Worm (Caenorhabditis elegans): Measurements from ENCODE around the gene Y71H2AM.12.

DNA sequence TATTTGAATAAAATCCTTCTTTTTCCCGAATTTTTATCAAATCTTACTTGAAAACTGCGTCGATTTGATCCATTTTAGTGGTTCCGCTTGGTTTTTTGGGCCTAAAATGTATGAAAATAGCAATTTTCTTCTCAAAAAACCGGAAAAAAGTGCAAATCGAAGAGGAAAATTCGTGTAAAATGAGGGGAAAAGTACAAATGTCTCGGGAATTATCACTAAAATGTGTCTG, 9.0 kb downstream of the Y71H2AM.12 start, which contains the start of gene Y71H2AM.11:
- TF ChIP-seq him-1 (tag; optimal IDR thresholded peaks at IDR 0.05) = no peak
- no peak for TF ChIP-seq dao-5 (tag; optimal IDR thresholded peaks at IDR 0.05)
